Worm (Caenorhabditis elegans) whole organism, L4 larva: ENCODE results near the gene iglr-2.

Experiments
- D1046.2 ChIP-seq: fragments of 200-800 bp; sonication (Bioruptor generic); IDR thresholded peaks from 2 replicates; pipeline ENCODE4 v1.3.6; 2022; ENCODE audit warnings: missing genetic modification characterization, missing compliant biosample characterization
- F44E2.7 ChIP-seq: fragments of 200-800 bp; sonication (Bioruptor generic); IDR thresholded peaks from 2 replicates; pipeline ENCODE4 v2.1.2; 2022; ENCODE audit warnings: missing genetic modification characterization, missing compliant biosample characterization
- Y105C5A.15 ChIP-seq: fragments of 200-800 bp; sonication (Bioruptor generic); IDR thresholded peaks from 2 replicates; pipeline ENCODE4 v1.3.6; 2022; ENCODE audit warnings: missing genetic modification characterization, missing compliant biosample characterization
- Y48G9A.11 ChIP-seq: fragments of 200-800 bp; sonication (Bioruptor generic); IDR thresholded peaks from 2 replicates; pipeline ENCODE4 v1.3.6; 2022; ENCODE audit warnings: missing genetic modification reagents, missing genetic modification characterization, missing compliant biosample characterization
- Y75B8A.6 ChIP-seq: fragments of 200-800 bp; sonication (Bioruptor generic); IDR thresholded peaks from 2 replicates; pipeline ENCODE4 v1.3.6; 2022; ENCODE audit warnings: missing genetic modification reagents, missing genetic modification characterization, missing compliant biosample characterization
- ZK337.2 ChIP-seq: fragments of 200-800 bp; sonication (Bioruptor generic); IDR thresholded peaks from 2 replicates; pipeline ENCODE4 v1.3.6; 2022; ENCODE audit warnings: missing genetic modification reagents, missing genetic modification characterization, missing compliant biosample characterization
- aha-1 ChIP-seq: fragments of 150-350 bp; peaks from one replicate; lab custom pipeline; 2014; ENCODE audit warnings: missing biosample characterization, missing genetic modification characterization
- ama-1 ChIP-seq: fragments of 150-350 bp; optimal IDR thresholded peaks from 2 replicates; lab custom pipeline; 2014; ENCODE audit warnings: inconsistent platforms, mixed read lengths
- arid-1 ChIP-seq: fragments of 200-800 bp; sonication (Bioruptor generic); conservative IDR thresholded peaks from 2 replicates; pipeline ENCODE4 v1.3.6; 2022; ENCODE audit warnings: missing genetic modification reagents, missing genetic modification characterization, missing compliant biosample characterization
- ceh-20 ChIP-seq: fragments of 200-800 bp; sonication (Bioruptor generic); IDR thresholded peaks from 2 replicates; pipeline ENCODE4 v1.3.6; 2022; ENCODE audit warnings: missing genetic modification reagents, missing genetic modification characterization, missing compliant biosample characterization
- ceh-82 ChIP-seq: sonication (generic microtip); optimal IDR thresholded peaks from 2 replicates; lab custom pipeline; 2017; ENCODE audit warnings: missing biosample characterization, missing genetic modification characterization
- daf-12 ChIP-seq: fragments of 150-350 bp; optimal IDR thresholded peaks from 2 replicates; lab custom pipeline; 2014; ENCODE audit warnings: missing biosample characterization, missing genetic modification reagents, missing genetic modification characterization
- daf-16 ChIP-seq, 3 experiments: sonication (generic microtip); optimal IDR thresholded peaks; 2 replicates each; lab custom pipeline; 2016 to 2017; ENCODE audit warnings: missing genetic modification characterization in 3 of 3, missing genetic modification reagents in 3 of 3, mild to moderate bottlenecking in 2 of 3, missing compliant biosample characterization in 2 of 3, missing biosample characterization in 1 of 3, moderate library complexity in 1 of 3
- daf-19 ChIP-seq: fragments of 200-800 bp; sonication (Bioruptor generic); conservative IDR thresholded peaks from 2 replicates; pipeline ENCODE4 v1.3.6; 2022; ENCODE audit warnings: missing genetic modification characterization, missing compliant biosample characterization
- daf-8 ChIP-seq: fragments of 200-800 bp; sonication (Bioruptor generic); IDR thresholded peaks from 2 replicates; pipeline ENCODE4 v1.3.6; 2022; ENCODE audit warnings: missing genetic modification characterization, missing compliant biosample characterization
- dmd-6 ChIP-seq: fragments of 200-800 bp; sonication (Bioruptor generic); IDR thresholded peaks from 2 replicates; pipeline ENCODE4 v1.3.6; 2022; ENCODE audit warnings: missing genetic modification reagents, missing genetic modification characterization, missing compliant biosample characterization
- dmd-9 ChIP-seq: fragments of 200-800 bp; sonication (Bioruptor generic); IDR thresholded peaks from 2 replicates; pipeline ENCODE4 v1.3.6; 2022; ENCODE audit warnings: missing genetic modification reagents, missing genetic modification characterization, missing compliant biosample characterization
- duxl-1 ChIP-seq: sonication (generic microtip); optimal IDR thresholded peaks from 2 replicates; lab custom pipeline; 2016; ENCODE audit warnings: mild to moderate bottlenecking, missing genetic modification characterization, moderate library complexity, missing compliant biosample characterization; ENCODE audit not compliant: poor library complexity
- egl-27 ChIP-seq: sonication (generic microtip); optimal IDR thresholded peaks from 3 replicates; lab custom pipeline; 2017; ENCODE audit warnings: missing biosample characterization, missing genetic modification reagents, missing genetic modification characterization
- fos-1 ChIP-seq: fragments of 150-350 bp; optimal IDR thresholded peaks from 2 replicates; lab custom pipeline; 2014; ENCODE audit warnings: missing biosample characterization, missing genetic modification characterization
- hlh-11 ChIP-seq: fragments of 200-800 bp; sonication (Bioruptor generic); optimal IDR thresholded peaks from 2 replicates; lab custom pipeline; 2018; ENCODE audit warnings: mild to moderate bottlenecking, missing genetic modification characterization, missing compliant biosample characterization
- hlh-30 ChIP-seq: sonication (generic microtip); optimal IDR thresholded peaks from 2 replicates; lab custom pipeline; 2017; ENCODE audit warnings: antibody characterized with exemption, mild to moderate bottlenecking, missing genetic modification characterization, missing compliant biosample characterization; ENCODE audit not compliant: insufficient read depth
- hmg-1.1 ChIP-seq: fragments of 200-800 bp; sonication (Bioruptor generic); IDR thresholded peaks from 2 replicates; pipeline ENCODE4 v1.3.6; 2022; ENCODE audit warnings: missing genetic modification reagents, missing genetic modification characterization, missing compliant biosample characterization
- lin-1 ChIP-seq: fragments of 200-800 bp; sonication (Bioruptor generic); IDR thresholded peaks from 2 replicates; pipeline ENCODE4 v1.3.6; 2022; ENCODE audit warnings: missing genetic modification reagents, missing genetic modification characterization, missing compliant biosample characterization
- lin-13 ChIP-seq: fragments of 150-350 bp; optimal IDR thresholded peaks from 2 replicates; lab custom pipeline; 2014; ENCODE audit warnings: missing biosample characterization, missing genetic modification reagents, missing genetic modification characterization
- lin-29 ChIP-seq: fragments of 200-800 bp; sonication (Bioruptor generic); IDR thresholded peaks from 2 replicates; pipeline ENCODE4 v1.3.6; 2022; ENCODE audit warnings: missing genetic modification reagents, missing genetic modification characterization, missing compliant biosample characterization
- lin-38 ChIP-seq: fragments of 200-800 bp; sonication (Bioruptor generic); IDR thresholded peaks from 2 replicates; pipeline ENCODE4 v1.3.6; 2022; ENCODE audit warnings: missing genetic modification reagents, missing genetic modification characterization, missing compliant biosample characterization
- madf-9 ChIP-seq: fragments of 200-800 bp; sonication (Bioruptor generic); conservative IDR thresholded peaks from 2 replicates; pipeline ENCODE4 v1.3.6; 2022; ENCODE audit warnings: missing genetic modification reagents, missing genetic modification characterization, missing compliant biosample characterization
- mdl-1 ChIP-seq, 2 experiments: fragments of 150-350 bp in 1 of 2; sonication (generic microtip) in 1 of 2; optimal IDR thresholded peaks; 2 replicates each; lab custom pipeline; 2014 to 2017; ENCODE audit warnings: missing biosample characterization in 2 of 2, missing genetic modification characterization in 2 of 2
- mdt-29 ChIP-seq: fragments of 200-800 bp; sonication (Bioruptor generic); IDR thresholded peaks from 2 replicates; pipeline ENCODE4 v1.3.6; 2022; ENCODE audit warnings: missing genetic modification reagents, missing genetic modification characterization, missing compliant biosample characterization
- mes-2 ChIP-seq: sonication (generic microtip); optimal IDR thresholded peaks from 2 replicates; lab custom pipeline; 2016; ENCODE audit warnings: missing genotype, mild to moderate bottlenecking, missing genetic modification characterization, missing compliant biosample characterization; ENCODE audit not compliant: poor library complexity, severe bottlenecking
- mxl-3 ChIP-seq: fragments of 200-800 bp; sonication (Bioruptor generic); optimal IDR thresholded peaks from 2 replicates; lab custom pipeline; 2018; ENCODE audit warnings: mild to moderate bottlenecking, missing genetic modification characterization, missing compliant biosample characterization
- nhr-102 ChIP-seq: sonication (generic microtip); optimal IDR thresholded peaks from 2 replicates; lab custom pipeline; 2016; ENCODE audit warnings: mild to moderate bottlenecking, missing genetic modification characterization, moderate library complexity, missing compliant biosample characterization
- nhr-11 ChIP-seq: fragments of 150-350 bp; optimal IDR thresholded peaks from 2 replicates; lab custom pipeline; 2014; ENCODE audit warnings: missing biosample characterization, missing genetic modification characterization
- nhr-237 ChIP-seq: sonication (generic microtip); optimal IDR thresholded peaks from 2 replicates; lab custom pipeline; 2017; ENCODE audit warnings: missing biosample characterization, missing genetic modification characterization
- nhr-28 ChIP-seq: fragments of 150-350 bp; optimal IDR thresholded peaks from 2 replicates; lab custom pipeline; 2014; ENCODE audit warnings: missing biosample characterization, missing genetic modification characterization
- nhr-41 ChIP-seq: fragments of 200-800 bp; sonication (Bioruptor generic); IDR thresholded peaks from 2 replicates; pipeline ENCODE4 v1.3.6; 2022; ENCODE audit warnings: missing genetic modification reagents, missing genetic modification characterization, missing compliant biosample characterization
- nhr-77 ChIP-seq: fragments of 150-350 bp; optimal IDR thresholded peaks from 2 replicates; lab custom pipeline; 2014; ENCODE audit warnings: missing biosample characterization, missing genetic modification characterization
- pha-4 ChIP-seq, 2 experiments: fragments of 150-350 bp in 1 of 2; fragments of 200-800 bp in 1 of 2; sonication (Bioruptor generic) in 1 of 2; IDR thresholded peaks in 1 of 2; optimal IDR thresholded peaks in 1 of 2; 2 replicates each; pipeline versions ENCODE4 v1.3.6 to Lab custom; 2014 to 2022; ENCODE audit warnings: missing genetic modification characterization in 2 of 2, missing genetic modification reagents in 2 of 2, missing biosample characterization in 1 of 2, missing compliant biosample characterization in 1 of 2
- pqm-1 ChIP-seq: sonication (generic microtip); optimal IDR thresholded peaks from 2 replicates; lab custom pipeline; 2017; ENCODE audit warnings: missing biosample characterization, missing genetic modification characterization
- rbr-2 ChIP-seq: sonication (generic microtip); optimal IDR thresholded peaks from 2 replicates; lab custom pipeline; 2016; ENCODE audit warnings: missing genotype, missing genetic modification characterization, missing compliant biosample characterization
- set-16 ChIP-seq: fragments of 200-800 bp; sonication (Bioruptor generic); IDR thresholded peaks from 2 replicates; pipeline ENCODE4 v1.3.6; 2022; ENCODE audit warnings: missing genetic modification reagents, missing genetic modification characterization, missing compliant biosample characterization
- snpc-1.2 ChIP-seq: fragments of 200-800 bp; sonication (Bioruptor generic); IDR thresholded peaks from 2 replicates; pipeline ENCODE4 v1.3.6; 2022; ENCODE audit warnings: missing genetic modification reagents, missing genetic modification characterization, missing compliant biosample characterization
- snpc-4 ChIP-seq: fragments of 150-350 bp; optimal IDR thresholded peaks from 2 replicates; lab custom pipeline; 2014; ENCODE audit warnings: missing biosample characterization, missing genetic modification characterization
- spr-3 ChIP-seq: fragments of 200-800 bp; sonication (Bioruptor generic); optimal IDR thresholded peaks from 2 replicates; lab custom pipeline; 2018; ENCODE audit warnings: mild to moderate bottlenecking, missing genetic modification characterization, missing compliant biosample characterization
- unc-62 ChIP-seq, 3 experiments: fragments of 150-350 bp in 1 of 3; sonication (generic microtip); optimal IDR thresholded peaks in 2 of 3; peaks in 1 of 3; 1 replicate in 1 of 3; 2 replicates in 2 of 3; lab custom pipeline; 2014 to 2017; ENCODE audit warnings: missing biosample characterization in 3 of 3, missing genetic modification characterization in 3 of 3, missing genetic modification reagents in 3 of 3, missing genotype in 1 of 3
- zag-1 ChIP-seq: fragments of 150-350 bp; optimal IDR thresholded peaks from 2 replicates; lab custom pipeline; 2014; ENCODE audit warnings: missing biosample characterization, missing genetic modification characterization
- zfp-2 ChIP-seq: sonication (generic microtip); optimal IDR thresholded peaks from 2 replicates; lab custom pipeline; 2016; ENCODE audit warnings: mild to moderate bottlenecking, missing genetic modification characterization, missing compliant biosample characterization
- zip-11 ChIP-seq: fragments of 200-800 bp; sonication (Bioruptor generic); IDR thresholded peaks from 2 replicates; pipeline ENCODE4 v1.3.6; 2022; ENCODE audit warnings: missing genetic modification characterization, missing compliant biosample characterization
- ztf-7 ChIP-seq: fragments of 150-350 bp; optimal IDR thresholded peaks from 2 replicates; lab custom pipeline; 2014; ENCODE audit warnings: missing biosample characterization, missing genetic modification characterization

The iglr-2 gene

ce11 chrIII:8319100-8319499 lies 12.0 kb downstream of the iglr-2 start, which contains the start of gene F10E9.11:
F10E9.11 (minus strand) TSS chrIII:8319260.
- TF ChIP-seq nhr-237 (no peak), ztf-7 (tag; lab: Kevin White, UChicago) (no peak), daf-16 (GFP tag; optimal IDR thresholded peaks at IDR 0.05; lab: Kevin White, UChicago) (no peak), daf-16 (tag; optimal IDR thresholded peaks at IDR 0.05; lab: Kevin White, UChicago) (no peak), mxl-3 (peak; percentile 64), duxl-1 (tag; lab: Kevin White, UChicago) (peak; percentile 57), aha-1 (tag; lab: Kevin White, UChicago) (peak; percentile 87), snpc-4 (tag; lab: Kevin White, UChicago) (no peak), lin-1 (GFP tag; lab: Robert Waterston, UW) (no peak), lin-29 (GFP tag; lab: Robert Waterston, UW) (no peak), daf-12 (tag; lab: Kevin White, UChicago) (no peak), nhr-11 (peak; percentile 18), lin-38 (peak; percentile 78), zag-1 (no peak), dmd-6 (GFP tag; lab: Robert Waterston, UW) (peak; percentile 68; the same call in 1 of the 2 replicates), Y75B8A.6 (GFP tag; lab: Robert Waterston, UW) (no peak), nhr-28 (tag; lab: Kevin White, UChicago) (peak; percentile 4), dmd-9 (GFP tag; lab: Robert Waterston, UW) (no peak), daf-19 (GFP tag; lab: Robert Waterston, UW) (0 out of 2 replicates have a peak, but pooled peaks have one; percentile 16), arid-1 (GFP tag; lab: Robert Waterston, UW) (peak; percentile 73; the same call in 1 of the 2 replicates), unc-62 (GFP tag; optimal IDR thresholded peaks at IDR 0.05 in 1 of 2; lab: Kevin White, UChicago) (peak in 1 of 2 experiments; percentile 17), unc-62 (tag; optimal IDR thresholded peaks at IDR 0.05; lab: Kevin White, UChicago) (no peak), zfp-2 (tag; lab: Kevin White, UChicago) (no peak), mdl-1 (tag; optimal IDR thresholded peaks at IDR 0.05; lab: Kevin White, UChicago) (no peak), Y105C5A.15 (GFP tag; lab: Robert Waterston, UW) (no peak), hlh-30 (tag; lab: Kevin White, UChicago) (peak; percentile 57), lin-13 (GFP tag; lab: Kevin White, UChicago) (peak; percentile 22), hlh-11 (tag; lab: Kevin White, UChicago) (no peak), fos-1 (tag; lab: Kevin White, UChicago) (no peak), set-16 (GFP tag; lab: Robert Waterston, UW) (no peak), pqm-1 (no peak), ceh-82 (no peak), zip-11 (GFP tag; lab: Robert Waterston, UW) (no peak), Y48G9A.11 (GFP tag; lab: Robert Waterston, UW) (peak; percentile 82), daf-8 (GFP tag; lab: Robert Waterston, UW) (no peak), F44E2.7 (GFP tag; lab: Robert Waterston, UW) (no peak), ZK337.2 (GFP tag; lab: Robert Waterston, UW) (peak; percentile 83), nhr-77 (no peak), pha-4 (GFP tag; IDR thresholded peaks at IDR 0.05; lab: Robert Waterston, UW) (no peak), pha-4 (tag; optimal IDR thresholded peaks at IDR 0.05; lab: Kevin White, UChicago) (peak; percentile 18), nhr-102 (tag; lab: Kevin White, UChicago) (peak; percentile 13), spr-3 (GFP tag; lab: Kevin White, UChicago) (no peak), ceh-20 (GFP tag; lab: Robert Waterston, UW) (peak; percentile 26; the same call in 1 of the 2 replicates), D1046.2 (no peak; the same call in 1 of the 2 replicates), egl-27 (tag; lab: Kevin White, UChicago) (no peak), hmg-1.1 (GFP tag; lab: Robert Waterston, UW) (peak; percentile 63), snpc-1.2 (0 out of 2 replicates have a peak, but pooled peaks have one; percentile 53), rbr-2 (tag; lab: Kevin White, UChicago) (peak; percentile 46), madf-9 (peak; percentile 51; the same call in 1 of the 2 replicates), mes-2 (tag; lab: Kevin White, UChicago) (peak; percentile 98), nhr-41 (GFP tag; lab: Robert Waterston, UW) (no peak), ama-1 (no peak), mdt-29 (GFP tag; lab: Robert Waterston, UW) (no peak)
